Fruit fly (Drosophila melanogaster) whole organism, embryonic: ENCODE data around the gene CG9360.

Source experiments
- B-H2 ChIP-seq: fragments of 200-800 bp; sonication (Bioruptor generic); optimal IDR thresholded peaks from 2 replicates; lab custom pipeline; 2018; ENCODE audit warnings: missing biosample characterization, mild to moderate bottlenecking, missing genetic modification characterization
- CG10959 ChIP-seq: fragments of 200-800 bp; sonication (Bioruptor generic); IDR thresholded peaks from 2 replicates; pipeline ENCODE4 v1.3.6; 2022; ENCODE audit warnings: missing biosample characterization, missing genetic modification characterization
- CG11398 ChIP-seq: fragments of 200-800 bp; sonication (Bioruptor generic); optimal IDR thresholded peaks from 2 replicates; lab custom pipeline; 2016; ENCODE audit warnings: missing biosample characterization, missing genetic modification characterization
- CG11560 ChIP-seq: fragments of 200-800 bp; sonication (Bioruptor generic); IDR thresholded peaks from 3 replicates; pipeline ENCODE4 v1.3.6; 2022; ENCODE audit warnings: missing biosample characterization, missing genetic modification characterization
- CG14860 ChIP-seq: fragments of 200-800 bp; sonication (Bioruptor generic); IDR thresholded peaks from 3 replicates; pipeline ENCODE4 v1.3.6; 2022; ENCODE audit warnings: missing biosample characterization, missing genetic modification characterization; ENCODE audit not compliant: partially characterized antibody
- CG15011 ChIP-seq: fragments of 200-800 bp; sonication (Bioruptor generic); optimal IDR thresholded peaks from 3 replicates; lab custom pipeline; 2018; ENCODE audit warnings: missing biosample characterization, mild to moderate bottlenecking, missing genetic modification characterization
- CG18764 ChIP-seq: fragments of 200-800 bp; sonication (Bioruptor generic); optimal IDR thresholded peaks from 3 replicates; lab custom pipeline; 2016; ENCODE audit warnings: missing biosample characterization, missing genetic modification characterization
- CG2875 ChIP-seq: fragments of 200-800 bp; sonication (Bioruptor generic); optimal IDR thresholded peaks from 2 replicates; lab custom pipeline; 2017; ENCODE audit warnings: missing biosample characterization, mild to moderate bottlenecking, missing genetic modification characterization, missing genetic modification reagents
- CG33213 ChIP-seq: fragments of 200-800 bp; sonication (Bioruptor generic); optimal IDR thresholded peaks from 3 replicates; lab custom pipeline; 2016; ENCODE audit warnings: missing biosample characterization, missing genetic modification characterization
- CG34224 ChIP-seq: fragments of 200-800 bp; sonication (Bioruptor generic); IDR thresholded peaks from 3 replicates; pipeline ENCODE4 v1.3.6; 2022; ENCODE audit warnings: missing biosample characterization, missing genetic modification characterization; ENCODE audit not compliant: partially characterized antibody
- CG7556 ChIP-seq: fragments of 200-800 bp; sonication (Bioruptor generic); optimal IDR thresholded peaks from 2 replicates; lab custom pipeline; 2017; ENCODE audit warnings: missing biosample characterization, mild to moderate bottlenecking, missing genetic modification characterization
- CG7928 ChIP-seq: fragments of 200-800 bp; sonication (Bioruptor generic); optimal IDR thresholded peaks from 2 replicates; lab custom pipeline; 2017; ENCODE audit warnings: missing biosample characterization, mild to moderate bottlenecking, missing genetic modification characterization
- CG9797 ChIP-seq: fragments of 200-800 bp; sonication (Bioruptor generic); optimal IDR thresholded peaks from 3 replicates; lab custom pipeline; 2018; ENCODE audit warnings: missing biosample characterization, mild to moderate bottlenecking, missing genetic modification characterization
- CG9876 ChIP-seq: fragments of 200-800 bp; sonication (Bioruptor generic); optimal IDR thresholded peaks from 2 replicates; lab custom pipeline; 2016; ENCODE audit warnings: missing biosample characterization, missing genetic modification characterization
- CG9932 ChIP-seq: fragments of 200-800 bp; sonication (Bioruptor generic); IDR thresholded peaks from 2 replicates; pipeline ENCODE4 v1.3.6; 2022; ENCODE audit warnings: missing biosample characterization, missing genetic modification characterization
- CkIIα-i1 ChIP-seq: fragments of 200-800 bp; sonication (Bioruptor generic); IDR thresholded peaks from 2 replicates; pipeline ENCODE4 v1.3.6; 2022; ENCODE audit warnings: missing biosample characterization, missing genetic modification characterization
- CrebB ChIP-seq: fragments of 200-800 bp; sonication (Bioruptor generic); optimal IDR thresholded peaks from 3 replicates; lab custom pipeline; 2018; ENCODE audit warnings: missing biosample characterization, mild to moderate bottlenecking, missing genetic modification characterization
- D ChIP-seq, 2 experiments: fragments of 200-800 bp in 1 of 2; fragments of >200 bp in 1 of 2; sonication (Bioruptor generic) in 1 of 2; optimal IDR thresholded peaks; 2 replicates in 1 of 2; 3 replicates in 1 of 2; lab custom pipeline; 2017; ENCODE audit warnings: mild to moderate bottlenecking in 1 of 2, missing biosample characterization in 1 of 2, missing genetic modification characterization in 1 of 2, missing genetic modification reagents in 1 of 2
- Dip3 ChIP-seq: fragments of 200-800 bp; sonication (Bioruptor generic); optimal IDR thresholded peaks from 3 replicates; lab custom pipeline; 2016; ENCODE audit warnings: missing biosample characterization, missing genetic modification characterization
- HLH3B ChIP-seq: fragments of 200-800 bp; sonication (Bioruptor generic); IDR thresholded peaks from 2 replicates; pipeline ENCODE4 v1.3.6; 2022; ENCODE audit warnings: missing biosample characterization, missing genetic modification characterization
- HLH4C ChIP-seq: fragments of 200-800 bp; sonication (Bioruptor generic); IDR thresholded peaks from 3 replicates; pipeline ENCODE4 v1.3.6; 2022; ENCODE audit warnings: missing biosample characterization, missing genetic modification characterization; ENCODE audit not compliant: partially characterized antibody
- Hr3 ChIP-seq: fragments of 200-800 bp; sonication (Bioruptor generic); optimal IDR thresholded peaks from 3 replicates; lab custom pipeline; 2016; ENCODE audit warnings: missing biosample characterization, missing genetic modification characterization
- NC2β ChIP-seq: fragments of 200-800 bp; sonication (Bioruptor generic); optimal IDR thresholded peaks from 2 replicates; lab custom pipeline; 2016; ENCODE audit warnings: missing biosample characterization, missing genetic modification characterization
- NFAT ChIP-seq: fragments of 200-800 bp; sonication (Bioruptor generic); IDR thresholded peaks from 2 replicates; pipeline ENCODE4 v1.3.6; 2022; ENCODE audit warnings: missing biosample characterization, missing genetic modification characterization
- Neu2 ChIP-seq: fragments of 200-800 bp; sonication (Bioruptor generic); optimal IDR thresholded peaks from 3 replicates; lab custom pipeline; 2016; ENCODE audit warnings: missing biosample characterization, missing genetic modification characterization, borderline replicate concordance
- Nf-YA ChIP-seq: fragments of 200-800 bp; sonication (Bioruptor generic); IDR thresholded peaks from 2 replicates; pipeline ENCODE4 v1.3.6; 2022; ENCODE audit warnings: missing biosample characterization, missing genetic modification characterization
- Optix ChIP-seq: fragments of 200-800 bp; sonication (Bioruptor generic); IDR thresholded peaks from 3 replicates; pipeline ENCODE4 v1.3.6; 2022; ENCODE audit warnings: missing biosample characterization, missing genetic modification characterization
- Pdp1 ChIP-seq, 2 experiments: fragments of 200-800 bp; sonication (Bioruptor generic); optimal IDR thresholded peaks; 3 replicates each; lab custom pipeline; 2016; ENCODE audit warnings: missing biosample characterization in 2 of 2, missing genetic modification characterization in 2 of 2, mild to moderate bottlenecking in 1 of 2, moderate library complexity in 1 of 2
- Xbp1 ChIP-seq: fragments of 200-800 bp; sonication (Bioruptor generic); optimal IDR thresholded peaks from 3 replicates; lab custom pipeline; 2016; ENCODE audit warnings: missing biosample characterization, mild to moderate bottlenecking, missing genetic modification characterization
- aop ChIP-seq: fragments of 200-800 bp; sonication (Bioruptor generic); IDR thresholded peaks from 2 replicates; pipeline ENCODE4 v1.3.6; 2022; ENCODE audit warnings: missing biosample characterization, missing genetic modification characterization
- bigmax ChIP-seq: fragments of 200-800 bp; sonication (Bioruptor generic); optimal IDR thresholded peaks from 2 replicates; lab custom pipeline; 2018; ENCODE audit warnings: missing biosample characterization, mild to moderate bottlenecking, missing genetic modification characterization
- chif ChIP-seq, 2 experiments: fragments of 200-800 bp; sonication (Bioruptor generic); optimal IDR thresholded peaks; 3 replicates each; lab custom pipeline; 2016; ENCODE audit warnings: missing biosample characterization in 2 of 2, missing genetic modification characterization in 2 of 2
- ems ChIP-seq: fragments of 200-800 bp; sonication (Bioruptor generic); optimal IDR thresholded peaks from 3 replicates; lab custom pipeline; 2016; ENCODE audit warnings: missing biosample characterization, missing genetic modification characterization
- ewg ChIP-seq: fragments of 200-800 bp; sonication (Bioruptor generic); optimal IDR thresholded peaks from 3 replicates; lab custom pipeline; 2017; ENCODE audit warnings: mild to moderate bottlenecking, missing biosample characterization, missing genetic modification reagents, missing genetic modification characterization
- gfzf ChIP-seq: fragments of 200-800 bp; sonication (Bioruptor generic); optimal IDR thresholded peaks from 2 replicates; lab custom pipeline; 2016; ENCODE audit warnings: missing biosample characterization, mild to moderate bottlenecking, missing genetic modification characterization, moderate library complexity
- gsb-n ChIP-seq: fragments of 200-800 bp; sonication (Bioruptor generic); optimal IDR thresholded peaks from 3 replicates; lab custom pipeline; 2018; ENCODE audit warnings: missing biosample characterization, mild to moderate bottlenecking, missing genetic modification characterization
- mam ChIP-seq: fragments of 200-800 bp; sonication (Bioruptor generic); optimal IDR thresholded peaks from 3 replicates; lab custom pipeline; 2016; ENCODE audit warnings: missing biosample characterization, missing genetic modification characterization
- nerfin-1 ChIP-seq: fragments of 200-800 bp; sonication (Bioruptor generic); optimal IDR thresholded peaks from 3 replicates; lab custom pipeline; 2019; ENCODE audit warnings: missing biosample characterization, mild to moderate bottlenecking, missing genetic modification characterization, moderate library complexity
- odd ChIP-seq: fragments of 200-800 bp; sonication (Bioruptor generic); optimal IDR thresholded peaks from 2 replicates; lab custom pipeline; 2017; ENCODE audit warnings: missing biosample characterization, mild to moderate bottlenecking, missing genetic modification characterization
- pum ChIP-seq: fragments of 200-800 bp; sonication (Bioruptor generic); optimal IDR thresholded peaks from 2 replicates; lab custom pipeline; 2016; ENCODE audit warnings: missing biosample characterization, missing genetic modification characterization
- run ChIP-seq: fragments of 200-800 bp; sonication (Bioruptor generic); optimal IDR thresholded peaks from 3 replicates; lab custom pipeline; 2018; ENCODE audit warnings: missing biosample characterization, mild to moderate bottlenecking, missing genetic modification characterization
- scrt ChIP-seq: fragments of 200-800 bp; sonication (Bioruptor generic); optimal IDR thresholded peaks from 2 replicates; lab custom pipeline; 2018; ENCODE audit warnings: missing biosample characterization, mild to moderate bottlenecking, missing genetic modification characterization, moderate library complexity
- sens ChIP-seq: fragments of 200-800 bp; sonication (Bioruptor generic); peaks from one replicate; lab custom pipeline; 2016; ENCODE audit warnings: missing biosample characterization, missing genetic modification characterization
- sens-2 ChIP-seq: fragments of 200-800 bp; sonication (Bioruptor generic); IDR thresholded peaks from 2 replicates; pipeline ENCODE4 v1.3.6; 2022; ENCODE audit warnings: missing biosample characterization, missing genetic modification characterization
- stc ChIP-seq: fragments of 200-800 bp; sonication (Bioruptor generic); IDR thresholded peaks from 2 replicates; pipeline ENCODE4 v1.3.6; 2022; ENCODE audit warnings: missing biosample characterization, missing genetic modification characterization
- tgo ChIP-seq: fragments of 200-800 bp; sonication (Bioruptor generic); IDR thresholded peaks from 3 replicates; pipeline ENCODE4 v1.3.6; 2022; ENCODE audit warnings: missing biosample characterization, missing genetic modification characterization
- tll ChIP-seq, 2 experiments: fragments of 200-800 bp in 1 of 2; fragments of >200 bp in 1 of 2; sonication (Bioruptor generic) in 1 of 2; optimal IDR thresholded peaks; 2 replicates each; lab custom pipeline; 2017 to 2019; ENCODE audit warnings: missing biosample characterization in 2 of 2, missing genetic modification characterization in 2 of 2, mild to moderate bottlenecking in 1 of 2, moderate library complexity in 1 of 2
- zen2 ChIP-seq: fragments of 200-800 bp; sonication (Bioruptor generic); IDR thresholded peaks from 3 replicates; pipeline ENCODE4 v1.3.6; 2022; ENCODE audit warnings: missing biosample characterization, missing genetic modification characterization; ENCODE audit not compliant: partially characterized antibody
- zfh1 ChIP-seq: fragments of 200-800 bp; sonication (Bioruptor generic); IDR thresholded peaks from 3 replicates; pipeline ENCODE4 v1.3.6; 2022; ENCODE audit warnings: missing biosample characterization, missing genetic modification characterization

CG9360 gene

dm6 chrX:11788187-11788870 is 23.9 kb upstream of the CG9360 start (continued):
- no peak for TF ChIP-seq CG9876 (GFP tag; lab: Kevin White, UChicago)
- TF ChIP-seq sens = peak; percentile 91
- peak; percentile 57 for TF ChIP-seq pum
- no peak for TF ChIP-seq Neu2 (GFP tag; lab: Kevin White, UChicago)
- TF ChIP-seq gfzf = no peak
- peak; percentile 44 for TF ChIP-seq Dip3 (GFP tag; lab: Kevin White, UChicago)
- TF ChIP-seq bigmax (GFP tag; lab: Kevin White, UChicago) = no peak
- peak; percentile 40; the same call in 1 of the 2 replicates for TF ChIP-seq sens-2 (GFP tag; lab: Robert Waterston, UW)
- TF ChIP-seq B-H2 = no peak
- TF ChIP-seq CG14860 (GFP tag; lab: Robert Waterston, UW) = no peak
- no peak for TF ChIP-seq D (optimal IDR thresholded peaks at IDR 0.05; lab: Kevin White, UChicago)
- TF ChIP-seq D (GFP tag; optimal IDR thresholded peaks at IDR 0.05; lab: Kevin White, UChicago) = peak; percentile 47
- TF ChIP-seq ems (GFP tag; lab: Kevin White, UChicago) = peak; percentile 54
- no peak for TF ChIP-seq CG9932
- peak; percentile 65; the same call in 1 of the 3 replicates for TF ChIP-seq Optix
- peak; percentile 79 for TF ChIP-seq tgo (GFP tag; lab: Robert Waterston, UW)
- peak; percentile 48 for TF ChIP-seq CG33213 (GFP tag; lab: Kevin White, UChicago)
- no peak for TF ChIP-seq HLH4C (GFP tag; lab: Robert Waterston, UW)
- peak; percentile 16 for TF ChIP-seq CG18764 (GFP tag; lab: Kevin White, UChicago)
- peak; percentile 39 for TF ChIP-seq nerfin-1 (tag; lab: Kevin White, UChicago)
- peak; percentile 22; the same call in 1 of the 3 replicates for TF ChIP-seq CG11560
- TF ChIP-seq CG15011 (GFP tag; lab: Kevin White, UChicago) = peak; percentile 64
- no peak for TF ChIP-seq tll (GFP tag; optimal IDR thresholded peaks at IDR 0.05; lab: Kevin White, UChicago)
- TF ChIP-seq run (tag; lab: Kevin White, UChicago) = peak; percentile 13
- peak; percentile 49; the same call in 1 of the 2 replicates for TF ChIP-seq NFAT (GFP tag; lab: Robert Waterston, UW)
- peak; percentile 68 for TF ChIP-seq CG7556 (GFP tag; lab: Kevin White, UChicago)
- no peak for TF ChIP-seq CG10959 (GFP tag; lab: Robert Waterston, UW)
- peak; percentile 46 for TF ChIP-seq scrt
- TF ChIP-seq CG9797 = no peak
- peak; percentile 54 for TF ChIP-seq odd
- peak; percentile 58 for TF ChIP-seq Nf-YA (GFP tag; lab: Robert Waterston, UW)
- TF ChIP-seq ewg (GFP tag; lab: Kevin White, UChicago) = peak; percentile 52
- peak; percentile 59 to 62 for TF ChIP-seq Pdp1 (GFP tag; optimal IDR thresholded peaks at IDR 0.05; lab: Kevin White, UChicago)
- TF ChIP-seq NC2β (GFP tag; lab: Kevin White, UChicago) = peak; percentile 33
- TF ChIP-seq Hr3 (GFP tag; lab: Kevin White, UChicago) = peak; percentile 70
- TF ChIP-seq CrebB (tag; lab: Kevin White, UChicago) = peak; percentile 38
- no peak for TF ChIP-seq aop (GFP tag; lab: Robert Waterston, UW)
- TF ChIP-seq gsb-n (tag; lab: Kevin White, UChicago) = peak; percentile 49
- peak; percentile 44 for TF ChIP-seq CG2875 (GFP tag; lab: Kevin White, UChicago)
- TF ChIP-seq mam (GFP tag; lab: Kevin White, UChicago) = peak; percentile 57
- no peak for TF ChIP-seq CkIIα-i1 (GFP tag; lab: Robert Waterston, UW)
- TF ChIP-seq zfh1 (GFP tag; lab: Robert Waterston, UW) = peak; percentile 56
- peak; percentile 81 for TF ChIP-seq Xbp1 (GFP tag; lab: Kevin White, UChicago)
- no peak for TF ChIP-seq CG34224 (GFP tag; lab: Robert Waterston, UW)
- TF ChIP-seq CG11398 (GFP tag; lab: Kevin White, UChicago) = no peak
- no peak for TF ChIP-seq zen2 (GFP tag; lab: Robert Waterston, UW)
- peak; percentile 72 for TF ChIP-seq HLH3B
- peak; percentile 46 to 65 for TF ChIP-seq chif (GFP tag; optimal IDR thresholded peaks at IDR 0.05; lab: Kevin White, UChicago)
- TF ChIP-seq stc (GFP tag; lab: Robert Waterston, UW) = peak; percentile 78
- TF ChIP-seq CG7928 (GFP tag; lab: Kevin White, UChicago) = no peak
